Fruit fly (Drosophila melanogaster) S2 (cell line): ENCODE measurements around the gene CG7173.

Experiments used
- CG8478 ChIP-seq: fragments of >200 bp; optimal IDR thresholded peaks from 2 replicates; lab custom pipeline; 2018
- CTCF ChIP-seq, 2 experiments: fragments of >200 bp; optimal IDR thresholded peaks; 2 replicates each; lab custom pipeline; 2018

DNA sequence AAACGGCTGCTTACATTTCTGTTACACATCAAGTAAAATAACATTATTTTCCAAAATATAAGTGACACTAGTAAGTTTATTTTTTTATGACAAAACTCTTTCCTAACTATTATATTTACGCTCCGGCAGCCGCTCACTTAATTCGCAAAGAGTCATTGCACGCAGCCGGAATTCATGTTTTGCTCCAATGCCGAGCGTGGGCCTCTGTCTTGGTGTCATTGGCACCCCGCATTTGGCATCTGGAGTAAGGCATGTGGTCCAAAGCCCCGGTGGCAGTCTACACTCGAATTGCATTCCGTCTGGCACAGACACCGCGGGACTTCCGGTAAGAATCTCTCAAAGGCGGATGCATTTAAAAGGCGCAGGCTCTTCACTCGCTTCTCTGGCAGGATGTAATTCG lies 49.4 kb downstream of the CG7173 start:
- TF ChIP-seq CTCF (optimal IDR thresholded peaks at IDR 0.05; lab: Kevin White, UChicago): no peak
- no peak for TF ChIP-seq CG8478 (lab: Kevin White, UChicago)
